Fruit fly (Drosophila melanogaster) whole organism, prepupa: ENCODE data around the gene Cpr72Eb.

Experiments
- CG11762 ChIP-seq: fragments of 200-800 bp; sonication (Bioruptor generic); optimal IDR thresholded peaks from 3 replicates; lab custom pipeline; 2016; ENCODE audit warnings: missing biosample characterization, missing genetic modification characterization; ENCODE audit not compliant: insufficient read depth
- CG15336 ChIP-seq: fragments of 200-800 bp; sonication (Bioruptor generic); IDR thresholded peaks from 2 replicates; pipeline ENCODE4 v1.3.6; 2022; ENCODE audit warnings: missing biosample characterization, missing genetic modification characterization
- CG31627 ChIP-seq: fragments of 200-800 bp; sonication (Bioruptor generic); optimal IDR thresholded peaks from 3 replicates; lab custom pipeline; 2016; ENCODE audit warnings: missing biosample characterization, missing genetic modification characterization
- CG4318 ChIP-seq: fragments of 200-800 bp; sonication (Bioruptor generic); optimal IDR thresholded peaks from 3 replicates; lab custom pipeline; 2017; ENCODE audit warnings: missing biosample characterization, mild to moderate bottlenecking, missing genetic modification characterization
- Eip75B ChIP-seq: fragments of 200-800 bp; sonication (Bioruptor generic); optimal IDR thresholded peaks from 3 replicates; lab custom pipeline; 2016; ENCODE audit warnings: missing biosample characterization, missing genetic modification characterization
- Hr39 ChIP-seq: fragments of 200-800 bp; sonication (Bioruptor generic); optimal IDR thresholded peaks from 2 replicates; lab custom pipeline; 2016; ENCODE audit warnings: missing biosample characterization, missing genetic modification characterization
- OdsH ChIP-seq: fragments of 200-800 bp; sonication (Bioruptor generic); optimal IDR thresholded peaks from 3 replicates; lab custom pipeline; 2016; ENCODE audit warnings: missing biosample characterization, missing genetic modification characterization
- Sox102F ChIP-seq: fragments of 200-800 bp; sonication (Bioruptor generic); optimal IDR thresholded peaks from 2 replicates; lab custom pipeline; 2016; ENCODE audit warnings: missing biosample characterization, mild to moderate bottlenecking, missing genetic modification characterization
- fd59A ChIP-seq: fragments of 200-800 bp; sonication (Bioruptor generic); optimal IDR thresholded peaks from 2 replicates; lab custom pipeline; 2017; ENCODE audit warnings: missing biosample characterization, mild to moderate bottlenecking, missing genetic modification characterization, missing genetic modification reagents

DNA sequence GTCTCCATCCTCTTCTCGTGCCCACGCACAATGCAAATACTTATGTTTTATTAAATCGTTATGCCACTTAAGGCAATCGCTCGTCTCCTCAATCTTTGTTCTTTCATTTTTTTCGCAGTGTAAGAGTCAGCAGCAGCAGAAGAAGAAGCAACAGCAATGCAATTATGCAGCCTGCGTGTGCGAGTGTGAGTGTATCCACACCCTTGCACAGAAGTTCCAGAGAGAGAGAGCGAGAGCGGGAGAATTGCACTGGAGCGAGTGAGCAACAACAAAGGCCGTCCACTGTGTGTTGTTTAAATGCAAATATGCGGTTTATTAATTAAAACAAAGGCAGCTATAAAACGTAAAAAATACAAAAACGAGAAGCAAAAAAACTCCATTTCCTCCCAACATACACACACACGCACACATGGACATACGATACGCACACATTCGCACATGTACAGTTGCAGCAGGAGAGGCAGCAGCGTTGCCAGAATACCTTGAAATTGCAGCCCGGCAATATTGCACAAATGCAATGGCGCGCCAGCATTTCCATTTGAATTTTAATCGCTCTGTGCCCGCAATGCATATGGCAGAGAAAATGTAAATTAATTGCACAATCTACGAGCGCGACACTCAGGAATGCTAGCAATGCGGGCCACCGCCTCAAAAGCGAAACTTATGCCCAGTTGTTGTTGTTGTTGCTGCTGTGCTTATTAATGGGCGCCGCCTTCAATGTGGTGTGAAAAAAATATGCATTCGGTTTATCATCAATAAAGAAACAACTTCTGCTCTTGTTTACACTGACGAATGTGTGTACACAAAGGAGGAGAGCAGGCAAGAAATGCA is 44.1 kb downstream of the Cpr72Eb start:
- TF ChIP-seq OdsH (GFP tag; lab: Kevin White, UChicago) = peak; percentile 58
- peak; percentile 57 for TF ChIP-seq fd59A
- TF ChIP-seq Hr39 = peak; percentile 57
- TF ChIP-seq Eip75B (GFP tag; lab: Kevin White, UChicago) = peak; percentile 56
- peak; percentile 40 for TF ChIP-seq CG15336 (GFP tag; lab: Robert Waterston, UW)
- peak; percentile 6 for TF ChIP-seq CG11762 (GFP tag; lab: Kevin White, UChicago)
- TF ChIP-seq Sox102F = peak; percentile 78
- TF ChIP-seq CG4318 (GFP tag; lab: Kevin White, UChicago) = no peak
- peak; percentile 55 for TF ChIP-seq CG31627 (GFP tag; lab: Kevin White, UChicago)
